Worm (Caenorhabditis elegans) whole organism, young adult: ENCODE data around the gene usp-46.

ENCODE experiments used
- K12H6.12 ChIP-seq: fragments of 200-800 bp; sonication (Bioruptor generic); optimal IDR thresholded peaks from 2 replicates; lab custom pipeline; 2018; ENCODE audit warnings: mild to moderate bottlenecking, missing genetic modification characterization, missing compliant biosample characterization
- ceh-27 ChIP-seq: fragments of 200-800 bp; sonication (Bioruptor generic); optimal IDR thresholded peaks from 2 replicates; lab custom pipeline; 2018; ENCODE audit warnings: mild to moderate bottlenecking, missing genetic modification characterization, moderate library complexity, missing compliant biosample characterization
- ceh-40 ChIP-seq: fragments of 200-800 bp; sonication (Bioruptor generic); IDR thresholded peaks from 2 replicates; pipeline ENCODE4 v1.3.6; 2022; ENCODE audit warnings: missing genetic modification characterization, missing compliant biosample characterization
- madf-10 ChIP-seq: sonication (generic microtip); optimal IDR thresholded peaks from 2 replicates; lab custom pipeline; 2016; ENCODE audit warnings: mild to moderate bottlenecking, missing genetic modification characterization, missing compliant biosample characterization
- madf-6 ChIP-seq: fragments of 200-800 bp; sonication (Bioruptor generic); IDR thresholded peaks from 2 replicates; pipeline ENCODE4 v1.3.6; 2022; ENCODE audit warnings: missing genetic modification reagents, missing genetic modification characterization, missing compliant biosample characterization
- nfyb-1 ChIP-seq: fragments of 200-800 bp; sonication (Bioruptor generic); IDR thresholded peaks from 2 replicates; pipeline ENCODE4 v1.3.6; 2022; ENCODE audit warnings: missing genetic modification reagents, missing genetic modification characterization, missing compliant biosample characterization
- tlf-1 ChIP-seq: fragments of 200-800 bp; sonication (Bioruptor generic); optimal IDR thresholded peaks from 2 replicates; lab custom pipeline; 2018; ENCODE audit warnings: mild to moderate bottlenecking, missing genetic modification characterization, missing compliant biosample characterization

DNA sequence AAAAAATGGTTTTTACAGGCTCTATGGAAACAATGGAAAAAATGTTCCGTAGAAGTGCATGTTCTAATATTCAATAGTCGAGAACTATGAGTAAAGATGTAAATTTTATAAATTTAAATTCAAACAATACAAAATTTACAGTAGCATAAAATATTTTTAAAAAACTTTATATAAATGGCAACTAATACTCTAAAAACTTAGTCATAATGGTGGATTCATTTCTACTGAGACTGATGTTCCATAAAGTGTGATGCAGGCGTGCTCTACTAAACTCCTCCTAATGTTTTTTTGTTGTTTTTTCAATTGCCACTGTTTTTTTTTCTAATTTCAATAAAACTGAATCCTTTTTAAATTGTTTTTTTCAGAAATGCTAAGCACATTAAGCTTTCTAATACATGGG is 31.8 kb downstream of the usp-46 start, which contains the start of gene gtap-2:
- no peak for TF ChIP-seq madf-6 (GFP tag; lab: Robert Waterston, UW)
- TF ChIP-seq K12H6.12 (tag; lab: Kevin White, UChicago) = no peak
- no peak for TF ChIP-seq ceh-40 (GFP tag; lab: Robert Waterston, UW)
- TF ChIP-seq madf-10 (tag; lab: Kevin White, UChicago) = no peak
- TF ChIP-seq tlf-1 (GFP tag; lab: Kevin White, UChicago) = no peak
- TF ChIP-seq nfyb-1 (GFP tag; lab: Robert Waterston, UW) = no peak
- no peak for TF ChIP-seq ceh-27 (GFP tag; lab: Kevin White, UChicago)
